Fruit fly (Drosophila melanogaster) Kc167 (cell line): ENCODE measurements around the gene rols.

Experiments used
- Myc ChIP-seq: fragments of >200 bp; optimal IDR thresholded peaks from 2 replicates; lab custom pipeline; 2017; ENCODE audit warnings: missing external identifiers
- Sin3A ChIP-seq: fragments of >200 bp; optimal IDR thresholded peaks from 2 replicates; lab custom pipeline; 2018; ENCODE audit warnings: missing external identifiers
- h ChIP-seq: fragments of >200 bp; optimal IDR thresholded peaks from 3 replicates; lab custom pipeline; 2018; ENCODE audit warnings: missing external identifiers
- insv ChIP-seq: fragments of >200 bp; optimal IDR thresholded peaks from 3 replicates; lab custom pipeline; 2018; ENCODE audit warnings: missing external identifiers
- psq ChIP-seq: fragments of >200 bp; optimal IDR thresholded peaks from 2 replicates; lab custom pipeline; 2017; ENCODE audit warnings: missing external identifiers
- ttk ChIP-seq: sonication (Bioruptor generic); optimal IDR thresholded peaks from 2 replicates; lab custom pipeline; 2017; ENCODE audit warnings: missing external identifiers

The rols gene

DNA sequence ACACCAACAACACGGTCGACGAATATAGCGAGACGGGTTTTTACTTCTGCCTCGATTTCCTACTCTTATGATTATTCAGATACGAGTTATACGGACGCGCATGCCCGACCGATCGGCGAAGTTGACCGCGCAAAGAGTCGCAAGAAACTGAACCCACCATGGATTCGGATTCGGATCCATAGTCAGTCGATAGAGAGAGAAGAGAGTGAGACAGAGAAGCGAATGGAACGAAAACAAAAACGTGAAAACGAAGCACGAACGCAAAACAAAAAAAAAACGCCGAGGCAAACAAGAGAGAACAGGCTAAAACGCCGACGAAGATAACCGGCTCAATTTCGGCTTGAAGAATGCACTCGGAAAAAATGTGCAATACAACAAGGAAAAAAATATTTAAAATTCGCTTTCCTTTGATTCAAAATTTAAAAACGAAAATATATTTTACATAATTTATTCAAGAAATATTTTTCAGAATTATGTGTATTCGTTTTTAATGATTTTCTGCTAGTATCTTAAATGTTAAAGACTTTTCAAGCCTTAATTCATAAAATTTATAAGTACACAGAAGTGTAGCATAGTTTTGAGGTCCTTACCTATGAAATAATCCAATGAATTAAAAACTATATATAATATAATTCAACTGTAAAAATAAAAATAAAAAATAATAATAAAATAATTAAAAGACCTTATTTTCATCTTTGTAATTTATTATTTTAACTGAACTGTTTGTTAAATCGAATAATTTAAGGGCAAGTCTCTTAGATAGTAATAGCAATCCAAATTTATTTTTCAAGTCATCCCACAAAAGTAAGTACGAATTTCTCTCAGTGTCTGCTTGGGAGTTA lies 17.2 kb upstream of the rols start, which contains the start of gene Sema5c:
TSS of gene Sema5c (minus strand) at position 152 of the 842 bp plus-strand sequence.
- no peak for TF ChIP-seq h (lab: Kevin White, UChicago)
- no peak for TF ChIP-seq Myc (lab: Kevin White, UChicago)
- TF ChIP-seq ttk (lab: Kevin White, UChicago) = no peak
- no peak for TF ChIP-seq Sin3A (lab: Kevin White, UChicago)
- no peak for TF ChIP-seq psq (lab: Kevin White, UChicago)
- no peak for TF ChIP-seq insv (lab: Kevin White, UChicago)

DNA sequence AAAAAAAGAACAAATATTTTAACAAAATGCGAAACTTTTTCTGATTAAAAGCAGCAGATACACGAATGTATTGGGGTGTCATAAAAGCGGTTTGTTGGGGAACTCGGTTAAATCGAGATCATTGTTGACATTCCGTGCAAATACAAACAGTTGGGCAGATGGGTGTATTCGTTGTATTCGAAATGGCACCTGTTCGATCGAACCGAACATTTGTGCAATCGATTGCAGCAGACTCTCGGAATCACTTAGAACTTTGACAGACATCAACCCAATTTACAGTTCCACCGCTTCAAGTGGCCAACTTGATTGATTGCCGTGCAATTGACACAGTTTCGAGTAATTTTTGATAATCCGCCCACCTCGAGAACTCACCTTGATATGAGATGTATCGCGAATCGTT lies 15.8 kb upstream of the rols start:
- TF ChIP-seq h (lab: Kevin White, UChicago) (no peak), Sin3A (lab: Kevin White, UChicago) (no peak), Myc (lab: Kevin White, UChicago) (no peak), psq (lab: Kevin White, UChicago) (no peak), ttk (lab: Kevin White, UChicago) (no peak), insv (lab: Kevin White, UChicago) (no peak)

DNA sequence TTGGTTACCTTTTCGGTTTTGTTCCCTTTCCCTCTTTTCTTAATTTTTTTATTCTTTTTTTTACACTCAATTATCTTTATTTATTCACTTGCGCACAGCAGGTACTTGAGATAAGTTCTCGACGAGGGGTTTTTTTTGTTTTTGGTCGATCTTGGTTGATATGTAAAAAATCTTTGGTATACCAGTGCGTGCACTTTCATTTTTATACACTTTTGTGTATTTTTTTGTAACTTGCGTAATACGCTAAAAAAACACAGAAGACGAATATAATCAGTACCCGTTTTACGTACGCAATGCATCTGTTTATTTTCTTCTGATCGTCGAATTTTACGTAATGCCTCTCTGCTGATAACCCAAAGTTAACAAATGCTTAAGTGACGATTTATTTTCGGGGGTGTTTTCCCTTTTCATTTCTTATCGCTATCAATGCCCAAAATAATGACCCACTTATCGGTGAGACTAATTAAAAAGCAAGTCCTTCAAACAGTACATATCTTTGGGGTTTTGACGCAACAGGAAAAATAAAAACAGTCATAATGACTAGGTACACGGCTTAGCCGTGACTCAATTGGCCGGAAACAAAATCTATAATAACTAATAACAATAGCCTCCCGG lies 14.8 kb upstream of the rols start:
- TF ChIP-seq insv (lab: Kevin White, UChicago) = no peak
- TF ChIP-seq ttk (lab: Kevin White, UChicago) = no peak
- no peak for TF ChIP-seq h (lab: Kevin White, UChicago)
- no peak for TF ChIP-seq Myc (lab: Kevin White, UChicago)
- TF ChIP-seq Sin3A (lab: Kevin White, UChicago) = no peak
- no peak for TF ChIP-seq psq (lab: Kevin White, UChicago)

DNA sequence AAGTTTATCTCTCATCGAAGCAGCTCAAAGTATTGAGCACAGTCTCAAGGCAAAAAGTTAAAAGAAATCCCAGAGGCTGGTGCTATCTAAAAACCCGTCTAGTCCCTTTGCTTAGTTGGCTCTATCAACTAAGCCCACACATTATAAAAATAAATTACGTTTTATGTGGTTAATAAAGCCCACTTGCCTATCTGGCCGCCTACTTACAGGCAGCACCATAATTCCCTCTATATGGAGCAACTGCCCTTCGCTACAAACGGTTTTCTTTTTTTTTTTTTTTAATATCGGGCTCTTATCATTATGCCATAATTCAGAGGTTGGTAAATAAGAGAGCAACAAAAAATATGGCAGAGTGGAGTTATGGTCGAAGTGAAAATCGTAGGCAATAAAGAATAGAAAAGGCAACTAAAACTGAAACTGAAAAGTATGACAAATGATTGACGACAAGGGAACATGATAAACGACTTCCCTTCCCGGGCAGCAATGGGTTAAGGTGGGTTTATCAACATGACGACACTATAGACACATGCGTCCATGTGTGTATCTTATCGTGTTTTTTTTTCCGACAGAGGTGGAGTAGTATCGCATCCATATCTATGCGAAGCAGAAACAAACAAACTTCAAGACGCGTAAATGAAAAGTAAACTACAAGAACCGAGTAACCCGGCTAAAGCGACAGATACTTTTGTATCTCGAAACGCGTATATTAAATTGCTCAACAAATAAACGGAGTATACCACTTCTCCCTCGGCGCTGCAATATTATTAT lies 14.1 kb upstream of the rols start:
- TF ChIP-seq ttk (lab: Kevin White, UChicago) = no peak
- TF ChIP-seq h (lab: Kevin White, UChicago) = no peak
- TF ChIP-seq psq (lab: Kevin White, UChicago) = no peak
- no peak for TF ChIP-seq Sin3A (lab: Kevin White, UChicago)
- no peak for TF ChIP-seq Myc (lab: Kevin White, UChicago)
- TF ChIP-seq insv (lab: Kevin White, UChicago) = no peak

DNA sequence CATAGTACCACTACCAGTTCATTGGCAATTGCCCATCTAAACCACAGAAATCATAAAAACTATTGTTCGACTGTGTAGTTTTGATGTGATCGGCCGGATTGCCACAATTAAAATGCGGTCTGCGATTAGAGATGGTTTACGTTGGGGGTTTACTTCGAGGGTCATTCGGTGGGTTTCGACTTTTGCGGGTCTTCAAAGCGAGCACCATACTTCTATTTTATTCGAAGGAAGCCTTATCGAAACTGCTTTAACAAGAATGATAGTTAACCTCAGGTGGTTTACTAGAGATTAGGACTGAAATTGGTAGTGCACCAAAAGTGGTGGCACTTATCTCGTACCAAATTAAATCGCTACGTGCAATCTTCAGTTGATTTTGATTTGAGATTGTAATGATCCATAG lies 13.3 kb upstream of the rols start:
- TF ChIP-seq Myc (lab: Kevin White, UChicago) (no peak), insv (lab: Kevin White, UChicago) (no peak), psq (lab: Kevin White, UChicago) (no peak), ttk (lab: Kevin White, UChicago) (no peak), h (lab: Kevin White, UChicago) (no peak), Sin3A (lab: Kevin White, UChicago) (no peak)

DNA sequence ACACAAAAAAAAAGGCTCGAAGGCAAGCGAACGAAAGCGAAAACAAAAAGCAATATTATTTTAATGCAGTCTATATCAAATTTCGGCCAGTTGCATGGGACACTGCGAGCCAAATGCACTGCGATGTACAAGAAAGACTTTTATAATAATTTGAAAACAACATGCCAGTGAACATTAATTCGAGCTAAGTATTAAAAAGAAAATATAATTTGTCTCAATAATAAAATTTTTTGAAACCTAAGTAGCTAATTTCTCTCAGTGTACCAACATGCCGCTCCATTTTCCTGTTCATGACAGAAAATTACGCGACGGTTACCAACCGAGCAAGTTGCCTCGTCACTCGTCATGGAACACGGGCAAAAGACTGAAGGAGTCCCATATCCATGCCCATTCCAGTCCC lies 12.7 kb upstream of the rols start:
- no peak for TF ChIP-seq h (lab: Kevin White, UChicago)

DNA sequence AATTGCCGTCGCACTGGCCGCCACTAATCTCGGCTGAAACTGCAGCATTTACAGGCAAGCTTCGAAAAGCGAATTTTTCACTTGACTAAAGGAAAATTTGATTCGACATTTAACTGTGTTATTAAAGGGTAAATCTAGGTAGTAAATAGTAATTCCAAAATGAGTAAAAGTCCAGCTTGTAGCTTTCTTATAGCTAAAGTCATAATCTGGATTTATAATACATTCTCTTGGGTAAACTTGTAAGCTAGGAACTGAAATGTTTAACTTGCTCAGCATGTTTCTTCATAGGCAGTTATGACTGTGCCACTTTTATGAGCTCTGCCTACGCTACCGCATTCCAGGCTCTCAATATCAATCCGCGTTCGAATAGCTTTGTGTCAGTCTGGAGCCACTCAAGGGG lies 11.7 kb upstream of the rols start:
- no peak for TF ChIP-seq Myc (lab: Kevin White, UChicago)
- no peak for TF ChIP-seq h (lab: Kevin White, UChicago)
- TF ChIP-seq psq (lab: Kevin White, UChicago) = no peak
- no peak for TF ChIP-seq insv (lab: Kevin White, UChicago)
- no peak for TF ChIP-seq ttk (lab: Kevin White, UChicago)
- TF ChIP-seq Sin3A (lab: Kevin White, UChicago) = no peak

DNA sequence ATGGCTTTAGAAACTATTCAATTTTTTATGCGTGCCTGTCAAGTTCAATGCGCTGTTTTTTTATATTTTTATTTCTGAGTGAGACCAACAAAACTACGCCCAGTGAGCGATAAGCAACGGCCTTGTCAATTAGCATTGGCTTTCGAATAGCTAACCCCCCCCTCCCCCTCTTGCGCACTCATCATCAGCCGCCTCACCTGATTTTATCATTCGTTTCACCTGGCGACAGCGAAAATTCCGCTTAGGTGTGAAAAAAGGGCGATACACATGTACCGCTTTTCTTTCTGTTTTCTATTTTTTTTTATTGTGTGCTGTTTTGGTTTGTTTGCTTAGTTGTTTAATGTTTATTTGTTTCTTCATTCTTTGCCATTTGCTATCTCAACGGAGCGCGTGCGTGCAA lies 10.3 kb upstream of the rols start:
- no peak for TF ChIP-seq psq (lab: Kevin White, UChicago)
- no peak for TF ChIP-seq insv (lab: Kevin White, UChicago)
- TF ChIP-seq Myc (lab: Kevin White, UChicago) = no peak
- TF ChIP-seq ttk (lab: Kevin White, UChicago) = no peak
- TF ChIP-seq h (lab: Kevin White, UChicago) = no peak
- no peak for TF ChIP-seq Sin3A (lab: Kevin White, UChicago)

DNA sequence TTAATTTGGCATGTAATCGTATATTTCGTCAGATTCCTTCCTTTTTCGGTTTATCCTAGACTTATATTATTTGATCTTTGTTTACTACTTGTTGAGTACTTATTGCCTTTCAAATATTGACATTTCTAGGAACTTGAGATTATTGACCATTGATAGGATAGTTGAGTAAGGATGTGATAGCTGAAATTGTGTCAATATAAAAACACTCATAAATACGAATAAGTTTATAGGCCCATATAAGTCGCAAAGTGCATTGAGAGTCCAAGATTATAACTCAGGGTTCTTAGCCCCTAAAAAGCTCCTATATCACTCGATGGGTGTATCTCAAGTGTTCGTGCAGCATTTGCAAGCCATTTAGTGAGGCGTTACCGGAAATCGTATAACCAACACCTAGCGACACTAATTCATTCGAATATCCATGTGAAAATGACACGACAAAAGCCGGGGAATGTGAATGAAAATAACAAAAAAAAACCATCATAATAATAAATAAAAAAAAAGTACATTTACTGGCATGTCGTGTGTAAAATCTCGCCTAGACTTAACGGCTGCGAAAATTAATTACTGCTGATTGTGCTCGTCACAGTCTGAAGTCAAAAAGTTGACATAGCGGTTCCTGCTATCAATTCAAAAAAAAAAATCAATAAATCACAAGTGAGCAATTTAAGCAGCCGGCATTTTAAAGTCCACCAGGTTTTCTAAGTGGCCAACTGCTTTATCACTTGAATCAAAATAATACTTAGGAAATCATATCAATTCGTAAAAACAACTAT lies 9.4 kb upstream of the rols start:
- TF ChIP-seq psq (lab: Kevin White, UChicago) (no peak), h (lab: Kevin White, UChicago) (no peak), Myc (lab: Kevin White, UChicago) (no peak), ttk (lab: Kevin White, UChicago) (no peak), insv (lab: Kevin White, UChicago) (no peak), Sin3A (lab: Kevin White, UChicago) (no peak)

DNA sequence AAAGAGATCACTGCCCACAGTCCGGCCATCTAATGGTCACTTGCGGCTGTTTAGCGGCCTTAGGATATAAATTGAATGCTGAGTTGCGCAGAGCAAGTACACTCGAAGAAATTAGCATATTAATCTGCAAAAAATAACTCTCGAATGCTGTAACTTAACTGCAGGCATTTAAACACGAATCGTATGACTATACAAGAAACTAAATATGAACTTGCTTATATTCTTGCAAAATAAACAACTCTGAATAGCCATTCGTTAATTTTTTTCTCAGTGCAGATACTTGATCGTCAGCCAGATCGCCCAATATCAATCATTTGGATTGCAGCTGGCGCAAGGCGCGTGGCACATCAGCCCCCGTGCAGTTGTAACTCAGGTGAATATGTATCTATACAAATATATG lies 8.4 kb upstream of the rols start:
- TF ChIP-seq insv (lab: Kevin White, UChicago) = no peak
- TF ChIP-seq ttk (lab: Kevin White, UChicago) = no peak
- TF ChIP-seq Myc (lab: Kevin White, UChicago) = no peak
- no peak for TF ChIP-seq h (lab: Kevin White, UChicago)
- TF ChIP-seq Sin3A (lab: Kevin White, UChicago) = no peak
- no peak for TF ChIP-seq psq (lab: Kevin White, UChicago)
